Worm (Caenorhabditis elegans) whole organism, L4/young adult: ENCODE data around the gene W02F12.2.

ENCODE experiments used
- W03F9.2 ChIP-seq: fragments of 150-350 bp; optimal IDR thresholded peaks from 2 replicates; lab custom pipeline; 2014; ENCODE audit warnings: missing biosample characterization, missing genetic modification characterization
- dao-5 ChIP-seq: sonication (generic microtip); optimal IDR thresholded peaks from 2 replicates; lab custom pipeline; 2016; ENCODE audit warnings: missing genotype, missing genetic modification characterization, moderate library complexity, missing compliant biosample characterization
- him-1 ChIP-seq: sonication (generic microtip); optimal IDR thresholded peaks from 2 replicates; lab custom pipeline; 2016; ENCODE audit warnings: missing genotype, missing genetic modification reagents, missing genetic modification characterization, missing compliant biosample characterization

ce11 chrV:6727222-6727621 lies 29.8 kb upstream of the W02F12.2 start, which contains the start of gene ZC487.1:
- TF ChIP-seq him-1 (tag; lab: Kevin White, UChicago) (no peak), W03F9.2 (tag; lab: Kevin White, UChicago) (no peak), dao-5 (tag; lab: Kevin White, UChicago) (no peak)
